Fruit fly (Drosophila melanogaster): ENCODE data around the gene Ddrgk1.

The Ddrgk1 gene

dm6 chr3R:21224230-21224629, 9.4 kb downstream of the Ddrgk1 start:
- TF ChIP-seq CG32121 (GFP tag; IDR thresholded peaks at IDR 0.05), result peak; percentile 71
- TF ChIP-seq CG12605 (GFP tag; IDR thresholded peaks at IDR 0.05), result peak; percentile 34; the same call in 1 of the 2 replicates
- TF ChIP-seq gl (tag; optimal IDR thresholded peaks at IDR 0.05), result no peak
- peak; percentile 50 for TF ChIP-seq Snoo (tag; optimal IDR thresholded peaks at IDR 0.05)
- peak; percentile 21 for TF ChIP-seq CG13204 (GFP tag; optimal IDR thresholded peaks at IDR 0.05)
- no peak for TF ChIP-seq CG9948 (tag; optimal IDR thresholded peaks at IDR 0.05)
- TF ChIP-seq EcR (GFP tag; optimal IDR thresholded peaks at IDR 0.05), result no peak
- no peak for TF ChIP-seq CG8159 (tag; optimal IDR thresholded peaks at IDR 0.05)
- TF ChIP-seq CG34367 (tag; optimal IDR thresholded peaks at IDR 0.05), result no peak
- no peak for TF ChIP-seq CG17806 (tag; optimal IDR thresholded peaks at IDR 0.05)
- TF ChIP-seq CG4496 (GFP tag; IDR thresholded peaks at IDR 0.05), result peak; percentile 52; the same call in 2 of the 3 replicates
- TF ChIP-seq CG8301 (tag; optimal IDR thresholded peaks at IDR 0.05), result peak; percentile 43
- TF ChIP-seq Ets98B (GFP tag; IDR thresholded peaks at IDR 0.05), result peak; percentile 83
- TF ChIP-seq CG14655 (GFP tag; optimal IDR thresholded peaks at IDR 0.05), result no peak
- peak; percentile 83 for TF ChIP-seq fd96Ca (GFP tag; IDR thresholded peaks at IDR 0.05)
- no peak for TF ChIP-seq Pif1A (GFP tag; optimal IDR thresholded peaks at IDR 0.05)
- no peak for TF ChIP-seq Pif1B (GFP tag; optimal IDR thresholded peaks at IDR 0.05)
- no peak for TF ChIP-seq CG15710 (tag; optimal IDR thresholded peaks at IDR 0.05)

dm6 chr3R:21237099-21237498, 22.2 kb downstream of the Ddrgk1 start, which contains the start of gene e:
TSS of gene e (minus strand) at chr3R:21237177.
- TF ChIP-seq CG13204 (GFP tag; optimal IDR thresholded peaks at IDR 0.05), result peak; percentile 79
- no peak for TF ChIP-seq fd96Ca (GFP tag; IDR thresholded peaks at IDR 0.05)
- no peak for TF ChIP-seq Pif1A (GFP tag; optimal IDR thresholded peaks at IDR 0.05)
- TF ChIP-seq CG9948 (tag; optimal IDR thresholded peaks at IDR 0.05), result no peak
- TF ChIP-seq CG32121 (GFP tag; IDR thresholded peaks at IDR 0.05), result no peak
- TF ChIP-seq CG8159 (tag; optimal IDR thresholded peaks at IDR 0.05), result no peak
- no peak for TF ChIP-seq CG15710 (tag; optimal IDR thresholded peaks at IDR 0.05)
- TF ChIP-seq rn (GFP tag; IDR thresholded peaks at IDR 0.05), result no peak
- peak; percentile 39; the same call in 1 of the 3 replicates for TF ChIP-seq CG4496 (GFP tag; IDR thresholded peaks at IDR 0.05)
- TF ChIP-seq CG10348 (GFP tag; IDR thresholded peaks at IDR 0.05), result no peak
- no peak for TF ChIP-seq CG12605 (GFP tag; IDR thresholded peaks at IDR 0.05)

- TF ChIP-seq fd96Ca (GFP tag; IDR thresholded peaks at IDR 0.05), result no peak
These were observed 26.5 kb downstream of the Ddrgk1 start for dm6 chr3R:21241332-21241731.

- TF ChIP-seq Pif1A (GFP tag; optimal IDR thresholded peaks at IDR 0.05) (no peak), CG14655 (GFP tag; optimal IDR thresholded peaks at IDR 0.05) (no peak), D1 (tag; optimal IDR thresholded peaks at IDR 0.05) (no peak), CG17806 (tag; optimal IDR thresholded peaks at IDR 0.05) (no peak), CG34367 (tag; optimal IDR thresholded peaks at IDR 0.05) (no peak), CG15710 (tag; optimal IDR thresholded peaks at IDR 0.05) (no peak), CG4496 (GFP tag; IDR thresholded peaks at IDR 0.05) (no peak), Snoo (tag; optimal IDR thresholded peaks at IDR 0.05) (no peak), CG13204 (GFP tag; optimal IDR thresholded peaks at IDR 0.05) (no peak)
These were observed 27.4 kb downstream of the Ddrgk1 start, which contains the start of gene CG5892 for dm6 chr3R:21242318-21242717. TSS of gene CG5892 (plus strand) at chr3R:21242618.

dm6 chr3R:21245846-21246245, 31.0 kb downstream of the Ddrgk1 start:
- no peak for TF ChIP-seq Pif1B (GFP tag; optimal IDR thresholded peaks at IDR 0.05)
- TF ChIP-seq gl (tag; optimal IDR thresholded peaks at IDR 0.05), result no peak
- TF ChIP-seq CG32121 (GFP tag; IDR thresholded peaks at IDR 0.05), result no peak
- no peak for TF ChIP-seq CG9948 (tag; optimal IDR thresholded peaks at IDR 0.05)
- no peak for TF ChIP-seq CG8301 (tag; optimal IDR thresholded peaks at IDR 0.05)
- TF ChIP-seq D1 (tag; optimal IDR thresholded peaks at IDR 0.05), result no peak
- TF ChIP-seq CG12605 (GFP tag; IDR thresholded peaks at IDR 0.05), result no peak
- TF ChIP-seq CG8159 (tag; optimal IDR thresholded peaks at IDR 0.05), result no peak
- no peak for TF ChIP-seq CG14655 (GFP tag; optimal IDR thresholded peaks at IDR 0.05)
- no peak for TF ChIP-seq CG34367 (tag; optimal IDR thresholded peaks at IDR 0.05)
- TF ChIP-seq rn (GFP tag; IDR thresholded peaks at IDR 0.05), result no peak
- no peak for TF ChIP-seq CG13204 (GFP tag; optimal IDR thresholded peaks at IDR 0.05)
- no peak for TF ChIP-seq CG10348 (GFP tag; IDR thresholded peaks at IDR 0.05)
- no peak for TF ChIP-seq CG15710 (tag; optimal IDR thresholded peaks at IDR 0.05)

dm6 chr3R:21246492-21247061, 31.7 kb downstream of the Ddrgk1 start, which contains the start of gene ETHR:
TSS of gene ETHR (plus strand) at chr3R:21247011.
- peak; percentile 66; the same call in 1 of the 3 replicates for TF ChIP-seq CG4496 (GFP tag; IDR thresholded peaks at IDR 0.05)
- TF ChIP-seq fd96Ca (GFP tag; IDR thresholded peaks at IDR 0.05), result peak; percentile 23; the same call in 1 of the 3 replicates
- TF ChIP-seq Pif1A (GFP tag; optimal IDR thresholded peaks at IDR 0.05), result peak; percentile 3
- TF ChIP-seq EcR (GFP tag; optimal IDR thresholded peaks at IDR 0.05), result no peak
- TF ChIP-seq CG32121 (GFP tag; IDR thresholded peaks at IDR 0.05), result peak; percentile 54

- TF ChIP-seq CG17806 (tag; optimal IDR thresholded peaks at IDR 0.05), result no peak
- no peak for TF ChIP-seq gl (tag; optimal IDR thresholded peaks at IDR 0.05)
- peak; percentile 18 for TF ChIP-seq EcR (GFP tag; optimal IDR thresholded peaks at IDR 0.05)
These were observed 37.6 kb downstream of the Ddrgk1 start for dm6 chr3R:21252478-21252877.
